Comparison of ENCODE assay signal across 4 fruit fly cellular contexts in the genomic region with DNA sequence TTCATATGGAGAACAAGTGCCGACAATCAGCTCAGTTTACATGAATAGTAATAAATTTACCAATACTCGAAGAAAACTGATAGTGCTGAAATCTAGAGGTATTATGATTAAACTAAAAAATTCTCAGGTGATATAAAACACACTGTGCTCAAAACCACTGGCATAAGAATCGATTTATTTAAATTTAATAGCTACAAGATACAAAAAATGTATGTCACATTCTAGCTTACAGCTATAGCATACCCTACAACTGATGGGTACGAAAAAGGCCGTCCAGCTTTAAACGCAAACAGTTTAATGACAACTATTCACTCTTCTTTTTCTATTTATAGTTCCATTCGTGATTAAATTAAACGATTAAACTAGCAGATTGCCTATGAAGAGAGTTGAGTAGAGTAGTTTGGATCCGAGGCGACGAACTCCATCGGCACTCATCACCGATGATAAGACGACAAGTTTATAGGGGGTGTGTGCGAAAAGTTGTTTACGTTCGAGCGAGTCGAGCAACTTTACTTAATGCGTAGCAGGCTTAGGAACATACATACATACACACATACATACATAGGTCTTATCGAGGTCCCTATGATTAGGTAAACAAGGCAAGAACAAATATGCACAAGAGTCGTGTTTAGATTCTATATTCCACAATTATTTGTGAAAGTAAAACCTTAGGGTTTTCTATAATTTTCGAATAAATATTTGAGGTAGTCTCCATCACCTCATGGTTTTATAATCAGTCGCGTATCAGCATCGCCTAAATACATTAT.
A peak's percentile ranks its signal among the peaks of the same experiment; 100 is the strongest.
TF ChIP-seq lines count a peak whose summit lies in the region.

No protein-coding gene starts in this region.

TF ChIP-seq in whole organism, adult, 20 proteins besides CTCF, POLR2A, EP300 and RAD21 (continued from another document):
- TF ChIP-seq pad (GFP tag; optimal IDR thresholded peaks at IDR 0.05; lab: Kevin White, UChicago) (peak; percentile 22), CG7045 (GFP tag; optimal IDR thresholded peaks at IDR 0.05; lab: Kevin White, UChicago) (peak; percentile 84), cnc (optimal IDR thresholded peaks at IDR 0.05; lab: Kevin White, UChicago) (no peak), CG5204 (GFP tag; optimal IDR thresholded peaks at IDR 0.05; lab: Kevin White, UChicago) (peak; percentile 79)

TF ChIP-seq in whole organism, embryonic, 481 proteins besides CTCF, POLR2A, EP300 and RAD21 (continued from another document and continues in another):
- TF ChIP-seq Ssrp (tag; optimal IDR thresholded peaks at IDR 0.05; lab: Kevin White, UChicago), result peak; percentile 16
- peak; percentile 48 for TF ChIP-seq Hmx (GFP tag; optimal IDR thresholded peaks at IDR 0.05; lab: Kevin White, UChicago)
- peak; percentile 78 for TF ChIP-seq lab (GFP tag; optimal IDR thresholded peaks at IDR 0.05; lab: Kevin White, UChicago)
- TF ChIP-seq Sin3A (optimal IDR thresholded peaks at IDR 0.05; lab: Kevin White, UChicago), result no peak
- peak; percentile 78 for TF ChIP-seq CG13123 (GFP tag; optimal IDR thresholded peaks at IDR 0.05; lab: Kevin White, UChicago)
- TF ChIP-seq Bteb2 (GFP tag; optimal IDR thresholded peaks at IDR 0.05; lab: Kevin White, UChicago), result peak; percentile 68
- peak; percentile 85 for TF ChIP-seq Drgx (GFP tag; IDR thresholded peaks at IDR 0.05; lab: Robert Waterston, UW)
- peak; percentile 15; the same call in 1 of the 2 replicates for TF ChIP-seq ssp (GFP tag; IDR thresholded peaks at IDR 0.05; lab: Robert Waterston, UW)
- TF ChIP-seq CG7786 (GFP tag; optimal IDR thresholded peaks at IDR 0.05; lab: Kevin White, UChicago), result peak; percentile 47
- TF ChIP-seq CG6791 (GFP tag; IDR thresholded peaks at IDR 0.05; lab: Robert Waterston, UW; ENCODE audit: partially characterized antibody), result no peak
- TF ChIP-seq twi (tag; optimal IDR thresholded peaks at IDR 0.05; lab: Kevin White, UChicago), result peak; percentile 57
- peak; percentile 46 for TF ChIP-seq sqz (GFP tag; optimal IDR thresholded peaks at IDR 0.05; lab: Kevin White, UChicago)
- TF ChIP-seq corto (GFP tag; optimal IDR thresholded peaks at IDR 0.05; lab: Kevin White, UChicago), result no peak
- peak; percentile 43 for TF ChIP-seq vfl (GFP tag; optimal IDR thresholded peaks at IDR 0.05; lab: Kevin White, UChicago)
- TF ChIP-seq Dref (GFP tag; IDR thresholded peaks at IDR 0.05; lab: Robert Waterston, UW), result no peak; the same call in 1 of the 2 replicates
- TF ChIP-seq CG30431 (GFP tag; optimal IDR thresholded peaks at IDR 0.05; lab: Kevin White, UChicago), result peak; percentile 15
- TF ChIP-seq gce (GFP tag; IDR thresholded peaks at IDR 0.05; lab: Robert Waterston, UW), result peak; percentile 72; the same call in 2 of the 3 replicates
- no peak for TF ChIP-seq mld (GFP tag; IDR thresholded peaks at IDR 0.05; lab: Robert Waterston, UW; ENCODE audit: partially characterized antibody)
- peak; percentile 40 for TF ChIP-seq fd96Cb (tag; optimal IDR thresholded peaks at IDR 0.05; lab: Kevin White, UChicago)
- peak; percentile 34 for TF ChIP-seq CG18011 (GFP tag; optimal IDR thresholded peaks at IDR 0.05; lab: Kevin White, UChicago)
- peak; percentile 38 for TF ChIP-seq CG16815 (GFP tag; optimal IDR thresholded peaks at IDR 0.05; lab: Kevin White, UChicago)
- TF ChIP-seq salm (tag; optimal IDR thresholded peaks at IDR 0.05; lab: Kevin White, UChicago), result no peak
- no peak for TF ChIP-seq ato (GFP tag; IDR thresholded peaks at IDR 0.05; lab: Robert Waterston, UW; ENCODE audit: partially characterized antibody)
- TF ChIP-seq Dad (GFP tag; optimal IDR thresholded peaks at IDR 0.05; lab: Kevin White, UChicago), result peak; percentile 34
- peak; percentile 66 for TF ChIP-seq Aef1 (GFP tag; IDR thresholded peaks at IDR 0.05; lab: Robert Waterston, UW)
- TF ChIP-seq scrt (GFP tag; optimal IDR thresholded peaks at IDR 0.05; lab: Kevin White, UChicago), result peak; percentile 24
- 0 out of 2 replicates have a peak, but pooled peaks have one; percentile 28 for TF ChIP-seq CG43689 (GFP tag; IDR thresholded peaks at IDR 0.05; lab: Robert Waterston, UW)
- TF ChIP-seq tx (GFP tag; optimal IDR thresholded peaks at IDR 0.05; lab: Kevin White, UChicago), result peak; percentile 41
- TF ChIP-seq CG32767 (GFP tag; IDR thresholded peaks at IDR 0.05; lab: Robert Waterston, UW), result peak; percentile 54
- peak; percentile 89 for TF ChIP-seq ac (GFP tag; optimal IDR thresholded peaks at IDR 0.05; lab: Kevin White, UChicago)
- no peak for TF ChIP-seq Gsc (GFP tag; IDR thresholded peaks at IDR 0.05; lab: Robert Waterston, UW)
- TF ChIP-seq CG17328 (GFP tag; IDR thresholded peaks at IDR 0.05; lab: Robert Waterston, UW), result peak; percentile 62
- TF ChIP-seq CG18599 (GFP tag; optimal IDR thresholded peaks at IDR 0.05; lab: Kevin White, UChicago), result peak; percentile 88
- TF ChIP-seq eve (GFP tag; optimal IDR thresholded peaks at IDR 0.05; lab: Kevin White, UChicago), result peak in 1 of 2 experiments; percentile 2
- TF ChIP-seq BEAF-32 (GFP tag; optimal IDR thresholded peaks at IDR 0.05; lab: Kevin White, UChicago), result no peak
- TF ChIP-seq CG13296 (GFP tag; optimal IDR thresholded peaks at IDR 0.05; lab: Kevin White, UChicago), result peak; percentile 21
- TF ChIP-seq bsh (GFP tag; optimal IDR thresholded peaks at IDR 0.05; lab: Kevin White, UChicago), result peak; percentile 30 to 80
- TF ChIP-seq knrl (GFP tag; IDR thresholded peaks at IDR 0.05; lab: Robert Waterston, UW; ENCODE audit: partially characterized antibody), result no peak

TF ChIP-seq in whole organism, prepupa, 60 proteins besides CTCF, POLR2A, EP300 and RAD21 (continued from another document and continues in another):
- peak; percentile 79 for TF ChIP-seq net (GFP tag; optimal IDR thresholded peaks at IDR 0.05; lab: Kevin White, UChicago)
- peak; percentile 84 for TF ChIP-seq Ets96B (tag; optimal IDR thresholded peaks at IDR 0.05; lab: Kevin White, UChicago)
- peak; percentile 76 for TF ChIP-seq fd59A (GFP tag; optimal IDR thresholded peaks at IDR 0.05; lab: Kevin White, UChicago)
- TF ChIP-seq CG32006 (GFP tag; optimal IDR thresholded peaks at IDR 0.05; lab: Kevin White, UChicago), result peak; percentile 91
- TF ChIP-seq CG34406 (GFP tag; optimal IDR thresholded peaks at IDR 0.05; lab: Kevin White, UChicago), result peak; percentile 30
- TF ChIP-seq CG10669 (GFP tag; optimal IDR thresholded peaks at IDR 0.05; lab: Kevin White, UChicago), result peak; percentile 79
- TF ChIP-seq esn (GFP tag; optimal IDR thresholded peaks at IDR 0.05; lab: Kevin White, UChicago), result peak; percentile 20
- peak; percentile 88 for TF ChIP-seq Eip78C (GFP tag; lab: Kevin White, UChicago)
- peak; percentile 57 for TF ChIP-seq spab (GFP tag; optimal IDR thresholded peaks at IDR 0.05; lab: Kevin White, UChicago)
- no peak for TF ChIP-seq Blimp-1 (GFP tag; optimal IDR thresholded peaks at IDR 0.05; lab: Kevin White, UChicago)
- TF ChIP-seq CG6854 (GFP tag; optimal IDR thresholded peaks at IDR 0.05; lab: Kevin White, UChicago), result no peak
- TF ChIP-seq svp (GFP tag; lab: Kevin White, UChicago), result peak; percentile 55
- TF ChIP-seq topi (GFP tag; optimal IDR thresholded peaks at IDR 0.05; lab: Kevin White, UChicago), result peak; percentile 44
- TF ChIP-seq acj6 (GFP tag; optimal IDR thresholded peaks at IDR 0.05; lab: Kevin White, UChicago), result peak; percentile 83
- no peak for TF ChIP-seq CG9139 (GFP tag; optimal IDR thresholded peaks at IDR 0.05; lab: Kevin White, UChicago)
- TF ChIP-seq CG6792 (GFP tag; optimal IDR thresholded peaks at IDR 0.05; lab: Kevin White, UChicago), result peak; percentile 17
- peak; percentile 65 for TF ChIP-seq Eip75B (GFP tag; optimal IDR thresholded peaks at IDR 0.05; lab: Kevin White, UChicago)
- peak; percentile 87 for TF ChIP-seq Hr4 (GFP tag; optimal IDR thresholded peaks at IDR 0.05; lab: Kevin White, UChicago)
- TF ChIP-seq CG3032 (tag; optimal IDR thresholded peaks at IDR 0.05; lab: Kevin White, UChicago), result peak; percentile 79
- no peak for TF ChIP-seq CG8319 (GFP tag; optimal IDR thresholded peaks at IDR 0.05; lab: Kevin White, UChicago)
- peak; percentile 79 for TF ChIP-seq CG4318 (GFP tag; optimal IDR thresholded peaks at IDR 0.05; lab: Kevin White, UChicago)
- peak; percentile 71 for TF ChIP-seq Lpt (GFP tag; optimal IDR thresholded peaks at IDR 0.05; lab: Kevin White, UChicago)
- TF ChIP-seq salr (GFP tag; optimal IDR thresholded peaks at IDR 0.05; lab: Kevin White, UChicago), result peak; percentile 52 to 85
- peak; percentile 88 for TF ChIP-seq CG6163 (GFP tag; IDR thresholded peaks at IDR 0.05; lab: Robert Waterston, UW)
- peak; percentile 89 for TF ChIP-seq Gug (GFP tag; IDR thresholded peaks at IDR 0.05; lab: Robert Waterston, UW)
- peak; percentile 21 for TF ChIP-seq Hr39 (GFP tag; optimal IDR thresholded peaks at IDR 0.05; lab: Kevin White, UChicago)
- TF ChIP-seq pdm3 (GFP tag; optimal IDR thresholded peaks at IDR 0.05; lab: Kevin White, UChicago), result peak; percentile 76
- peak; percentile 58 for TF ChIP-seq dsx (GFP tag; optimal IDR thresholded peaks at IDR 0.05; lab: Kevin White, UChicago; ENCODE audit: poor library complexity, severe bottlenecking)
- peak; percentile 74 for TF ChIP-seq CG1621 (tag; optimal IDR thresholded peaks at IDR 0.05; lab: Kevin White, UChicago)
- TF ChIP-seq Hr38 (GFP tag; optimal IDR thresholded peaks at IDR 0.05; lab: Kevin White, UChicago), result no peak
- TF ChIP-seq CG3919 (GFP tag; optimal IDR thresholded peaks at IDR 0.05; lab: Kevin White, UChicago), result peak; percentile 69
- TF ChIP-seq OdsH (GFP tag; optimal IDR thresholded peaks at IDR 0.05; lab: Kevin White, UChicago), result peak; percentile 76
- no peak for TF ChIP-seq vri (GFP tag; optimal IDR thresholded peaks at IDR 0.05; lab: Kevin White, UChicago)
- TF ChIP-seq CG31627 (GFP tag; optimal IDR thresholded peaks at IDR 0.05; lab: Kevin White, UChicago), result peak; percentile 7
- no peak for TF ChIP-seq Eip93F (GFP tag; optimal IDR thresholded peaks at IDR 0.05; lab: Kevin White, UChicago)
- no peak for TF ChIP-seq CG16779 (tag; optimal IDR thresholded peaks at IDR 0.05; lab: Kevin White, UChicago)
- peak; percentile 86 for TF ChIP-seq CG15336 (GFP tag; IDR thresholded peaks at IDR 0.05; lab: Robert Waterston, UW)
- peak; percentile 70 for TF ChIP-seq CG10631 (GFP tag; optimal IDR thresholded peaks at IDR 0.05; lab: Kevin White, UChicago)
- TF ChIP-seq CG7368 (GFP tag; optimal IDR thresholded peaks at IDR 0.05; lab: Kevin White, UChicago), result no peak
- TF ChIP-seq CG11762 (GFP tag; optimal IDR thresholded peaks at IDR 0.05; lab: Kevin White, UChicago; ENCODE audit: insufficient read depth), result peak; percentile 63
- peak; percentile 95 for TF ChIP-seq fkh (GFP tag; optimal IDR thresholded peaks at IDR 0.05; lab: Kevin White, UChicago)
- TF ChIP-seq Sox102F (GFP tag; optimal IDR thresholded peaks at IDR 0.05; lab: Kevin White, UChicago), result no peak

TF ChIP-seq in whole organism, pupa, 21 proteins besides CTCF, POLR2A, EP300 and RAD21 (continued from another document):
- TF ChIP-seq CG13204 (GFP tag; optimal IDR thresholded peaks at IDR 0.05; lab: Kevin White, UChicago) (peak; percentile 19), Pif1B (GFP tag; optimal IDR thresholded peaks at IDR 0.05; lab: Kevin White, UChicago) (peak; percentile 8)
